Worm (Caenorhabditis elegans) whole organism, mixed stage, embryonic: ENCODE results near the gene col-186.

ENCODE experiments used
- M03D4.4 ChIP-seq: sonication (generic microtip); optimal IDR thresholded peaks from 2 replicates; lab custom pipeline; 2017; ENCODE audit warnings: mild to moderate bottlenecking, missing genetic modification characterization, missing compliant biosample characterization
- bed-3 ChIP-seq: fragments of 200-800 bp; sonication (Bioruptor generic); optimal IDR thresholded peaks from 3 replicates; lab custom pipeline; 2018; ENCODE audit warnings: mild to moderate bottlenecking, missing genetic modification characterization, moderate library complexity, missing compliant biosample characterization
- blmp-1 ChIP-seq: fragments of 150-350 bp; optimal IDR thresholded peaks from 2 replicates; lab custom pipeline; 2014; ENCODE audit warnings: missing biosample characterization, missing genetic modification characterization
- ceh-39 ChIP-seq: fragments of 150-350 bp; optimal IDR thresholded peaks from 2 replicates; lab custom pipeline; 2014; ENCODE audit warnings: missing biosample characterization, missing genetic modification characterization
- ceh-43 ChIP-seq: fragments of 200-800 bp; sonication (Bioruptor generic); optimal IDR thresholded peaks from 2 replicates; lab custom pipeline; 2018; ENCODE audit warnings: mild to moderate bottlenecking, missing genetic modification characterization, moderate library complexity, missing compliant biosample characterization
- ceh-83 ChIP-seq: fragments of 200-800 bp; sonication (Bioruptor generic); optimal IDR thresholded peaks from 2 replicates; lab custom pipeline; 2018; ENCODE audit warnings: mild to moderate bottlenecking, missing genetic modification characterization, missing compliant biosample characterization
- ces-1 ChIP-seq: fragments of 150-350 bp; optimal IDR thresholded peaks from 2 replicates; lab custom pipeline; 2014; ENCODE audit warnings: missing biosample characterization, missing genetic modification reagents, missing genetic modification characterization
- cnd-1 ChIP-seq: fragments of 200-800 bp; sonication (Bioruptor generic); optimal IDR thresholded peaks from 2 replicates; lab custom pipeline; 2018; ENCODE audit warnings: mild to moderate bottlenecking, missing genetic modification characterization, missing compliant biosample characterization
- drap-1 ChIP-seq: fragments of 200-800 bp; sonication (Bioruptor generic); optimal IDR thresholded peaks from 3 replicates; lab custom pipeline; 2018; ENCODE audit warnings: mild to moderate bottlenecking, missing genetic modification characterization, missing compliant biosample characterization
- elt-1 ChIP-seq: sonication (generic microtip); optimal IDR thresholded peaks from 2 replicates; lab custom pipeline; 2017; ENCODE audit warnings: missing genetic modification characterization, mild to moderate bottlenecking, missing compliant biosample characterization, antibody characterized with exemption, moderate library complexity, borderline replicate concordance; ENCODE audit not compliant: insufficient read depth
- flh-1 ChIP-seq: fragments of 200-800 bp; sonication (Bioruptor generic); optimal IDR thresholded peaks from 2 replicates; lab custom pipeline; 2018; ENCODE audit warnings: mild to moderate bottlenecking, missing genetic modification characterization, moderate library complexity, missing compliant biosample characterization
- ham-2 ChIP-seq: fragments of 200-800 bp; sonication (Bioruptor generic); optimal IDR thresholded peaks from 2 replicates; lab custom pipeline; 2018; ENCODE audit warnings: mild to moderate bottlenecking, missing genetic modification characterization, missing compliant biosample characterization
- hlh-1 ChIP-seq: fragments of 150-350 bp; optimal IDR thresholded peaks from 2 replicates; lab custom pipeline; 2014; ENCODE audit warnings: missing biosample characterization, missing genetic modification reagents, missing genetic modification characterization
- lin-13 ChIP-seq: fragments of 150-350 bp; optimal IDR thresholded peaks from 2 replicates; lab custom pipeline; 2014; ENCODE audit warnings: missing biosample characterization, missing genetic modification characterization
- lin-32 ChIP-seq: fragments of 200-800 bp; sonication (Bioruptor generic); optimal IDR thresholded peaks from 2 replicates; lab custom pipeline; 2018; ENCODE audit warnings: mild to moderate bottlenecking, missing genetic modification characterization, missing compliant biosample characterization
- lsy-2 ChIP-seq: fragments of 150-350 bp; optimal IDR thresholded peaks from 2 replicates; lab custom pipeline; 2014; ENCODE audit warnings: missing biosample characterization, missing genetic modification characterization
- mab-5 ChIP-seq: fragments of 150-350 bp; optimal IDR thresholded peaks from 2 replicates; lab custom pipeline; 2014; ENCODE audit warnings: missing biosample characterization, missing genetic modification characterization
- mep-1 ChIP-seq: fragments of 150-350 bp; optimal IDR thresholded peaks from 2 replicates; lab custom pipeline; 2017; ENCODE audit warnings: missing biosample characterization, missing genetic modification reagents, missing genetic modification characterization, inconsistent platforms
- nhr-237 ChIP-seq: fragments of 150-350 bp; optimal IDR thresholded peaks from 2 replicates; lab custom pipeline; 2014; ENCODE audit warnings: missing biosample characterization, missing genetic modification characterization
- nhr-28 ChIP-seq: fragments of 150-350 bp; optimal IDR thresholded peaks from 2 replicates; lab custom pipeline; 2014; ENCODE audit warnings: missing biosample characterization, missing genetic modification characterization
- nhr-76 ChIP-seq: sonication (generic microtip); optimal IDR thresholded peaks from 2 replicates; lab custom pipeline; 2017; ENCODE audit warnings: missing biosample characterization, missing genetic modification characterization
- pha-4 ChIP-seq: fragments of 150-350 bp; optimal IDR thresholded peaks from 2 replicates; lab custom pipeline; 2018; ENCODE audit warnings: missing biosample characterization, missing genetic modification reagents, missing genetic modification characterization
- sem-2 ChIP-seq: fragments of 200-800 bp; sonication (Bioruptor generic); optimal IDR thresholded peaks from 2 replicates; lab custom pipeline; 2018; ENCODE audit warnings: mild to moderate bottlenecking, missing genetic modification characterization, missing compliant biosample characterization
- snpc-4 ChIP-seq: fragments of 150-350 bp; optimal IDR thresholded peaks from 2 replicates; lab custom pipeline; 2014; ENCODE audit warnings: missing biosample characterization, missing genetic modification characterization
- unc-120 ChIP-seq: sonication (generic microtip); optimal IDR thresholded peaks from 2 replicates; lab custom pipeline; 2017; ENCODE audit warnings: missing genetic modification characterization, missing compliant biosample characterization; ENCODE audit not compliant: poor library complexity, severe bottlenecking
- unc-39 ChIP-seq: fragments of 150-350 bp; optimal IDR thresholded peaks from 2 replicates; lab custom pipeline; 2014; ENCODE audit warnings: missing biosample characterization, missing genetic modification characterization
- unc-62 ChIP-seq: fragments of 150-350 bp; optimal IDR thresholded peaks from 2 replicates; lab custom pipeline; 2014; ENCODE audit warnings: missing biosample characterization, missing genetic modification reagents, missing genetic modification characterization
- zip-8 ChIP-seq: fragments of 150-350 bp; optimal IDR thresholded peaks from 2 replicates; lab custom pipeline; 2014; ENCODE audit warnings: missing biosample characterization, missing genetic modification characterization

The col-186 gene

ce11 chrX:15939224-15939623 is 12.1 kb upstream of the col-186 start, which contains the start of gene mrp-3:
Gene mrp-3, minus strand, starts transcription at chrX:15939324.
- TF ChIP-seq drap-1 (GFP tag; lab: Kevin White, UChicago): no peak
- no peak for TF ChIP-seq lin-32

- no peak for TF ChIP-seq drap-1 (GFP tag; lab: Kevin White, UChicago)
- no peak for TF ChIP-seq unc-62 (GFP tag; lab: Kevin White, UChicago)
- TF ChIP-seq elt-1: no peak
- TF ChIP-seq bed-3 (GFP tag; lab: Kevin White, UChicago): no peak
- no peak for TF ChIP-seq hlh-1
Measured at ce11 chrX:15939759-15940334, 11.4 kb upstream of the col-186 start.

- TF ChIP-seq ceh-43 (GFP tag; lab: Kevin White, UChicago) (no peak), blmp-1 (tag; lab: Kevin White, UChicago) (no peak), lsy-2 (no peak), ceh-83 (GFP tag; lab: Kevin White, UChicago) (no peak), mab-5 (tag; lab: Kevin White, UChicago) (no peak)
Measured at ce11 chrX:15943709-15944108, 7.6 kb upstream of the col-186 start, which contains the start of gene mec-5. Gene mec-5, plus strand, starts transcription at chrX:15944009.

- TF ChIP-seq sem-2 (no peak), lsy-2 (no peak), lin-13 (tag; lab: Kevin White, UChicago) (no peak), nhr-237 (tag; lab: Kevin White, UChicago) (no peak), ceh-43 (GFP tag; lab: Kevin White, UChicago) (no peak), zip-8 (no peak), nhr-76 (tag; lab: Kevin White, UChicago) (no peak), pha-4 (tag; lab: Kevin White, UChicago) (no peak), mep-1 (tag; lab: Kevin White, UChicago) (no peak), ceh-83 (GFP tag; lab: Kevin White, UChicago) (no peak), unc-39 (tag; lab: Kevin White, UChicago) (no peak), bed-3 (GFP tag; lab: Kevin White, UChicago) (no peak)
Measured at ce11 chrX:15944198-15944597, 7.1 kb upstream of the col-186 start.

ce11 chrX:15945806-15946205 is 5.5 kb upstream of the col-186 start:
- no peak for TF ChIP-seq ces-1

ce11 chrX:15953086-15953485 is 1.8 kb downstream of the col-186 start:
- no peak for TF ChIP-seq pha-4 (tag; lab: Kevin White, UChicago)
- no peak for TF ChIP-seq sem-2
- no peak for TF ChIP-seq mab-5 (tag; lab: Kevin White, UChicago)
- no peak for TF ChIP-seq snpc-4 (tag; lab: Kevin White, UChicago)
- no peak for TF ChIP-seq nhr-237 (tag; lab: Kevin White, UChicago)
- TF ChIP-seq elt-1: no peak
- no peak for TF ChIP-seq lsy-2
- no peak for TF ChIP-seq nhr-76 (tag; lab: Kevin White, UChicago)
- TF ChIP-seq lin-32: no peak
- no peak for TF ChIP-seq flh-1 (GFP tag; lab: Kevin White, UChicago)
- no peak for TF ChIP-seq unc-39 (tag; lab: Kevin White, UChicago)
- TF ChIP-seq, all 35 proteins: peak for 0

- TF ChIP-seq sem-2 (no peak), ham-2 (GFP tag; lab: Kevin White, UChicago) (no peak), unc-120 (no peak), ceh-39 (no peak), M03D4.4 (tag; lab: Kevin White, UChicago) (no peak), cnd-1 (no peak), snpc-4 (tag; lab: Kevin White, UChicago) (no peak), nhr-28 (no peak), bed-3 (GFP tag; lab: Kevin White, UChicago) (no peak), lin-32 (no peak), mab-5 (tag; lab: Kevin White, UChicago) (no peak), drap-1 (GFP tag; lab: Kevin White, UChicago) (no peak)
Measured at ce11 chrX:15953611-15954010, 2.3 kb downstream of the col-186 start.
